Worm (Caenorhabditis elegans) whole organism, midembryonic: ENCODE data around the gene cyp-37B1.

Experiments
- T22C8.4 ChIP-seq: fragments of 200-800 bp; sonication (Bioruptor generic); IDR thresholded peaks from 2 replicates; pipeline ENCODE4 v1.3.6; 2022; ENCODE audit warnings: missing genetic modification characterization, missing compliant biosample characterization
- cog-1 ChIP-seq: sonication (generic microtip); optimal IDR thresholded peaks from 2 replicates; lab custom pipeline; 2016; ENCODE audit warnings: missing genetic modification characterization, missing compliant biosample characterization
- flt-1 ChIP-seq: fragments of 200-800 bp; sonication (Bioruptor generic); IDR thresholded peaks from 2 replicates; pipeline ENCODE4 v1.3.6; 2022; ENCODE audit warnings: missing genetic modification characterization, missing compliant biosample characterization
- klf-2 ChIP-seq: fragments of 200-800 bp; sonication (Bioruptor generic); conservative IDR thresholded peaks from 2 replicates; pipeline ENCODE4 v1.3.6; 2022; ENCODE audit warnings: missing genetic modification reagents, missing genetic modification characterization, missing compliant biosample characterization
- med-1 ChIP-seq: sonication (generic microtip); optimal IDR thresholded peaks from 2 replicates; lab custom pipeline; 2017; ENCODE audit warnings: missing genetic modification characterization, mild to moderate bottlenecking, missing compliant biosample characterization, antibody characterized with exemption, missing genetic modification reagents; ENCODE audit not compliant: insufficient read depth
- ref-1 ChIP-seq: fragments of 200-800 bp; sonication (Bioruptor generic); conservative IDR thresholded peaks from 2 replicates; pipeline ENCODE4 v1.3.6; 2022; ENCODE audit warnings: missing genetic modification reagents, missing genetic modification characterization, missing compliant biosample characterization
- tab-1 ChIP-seq: fragments of 200-800 bp; sonication (Bioruptor generic); IDR thresholded peaks from 2 replicates; pipeline ENCODE4 v1.3.6; 2022; ENCODE audit warnings: missing genetic modification characterization, missing compliant biosample characterization
- ztf-23 ChIP-seq: fragments of 200-800 bp; sonication (Bioruptor generic); IDR thresholded peaks from 2 replicates; pipeline ENCODE4 v1.3.6; 2022; ENCODE audit warnings: missing genetic modification reagents, missing genetic modification characterization, missing compliant biosample characterization
- ztf-29 ChIP-seq: fragments of 200-800 bp; sonication (Bioruptor generic); IDR thresholded peaks from 2 replicates; pipeline ENCODE4 v1.3.6; 2022; ENCODE audit warnings: missing genetic modification reagents, missing genetic modification characterization, missing compliant biosample characterization

cyp-37B1 gene

ce11 chrV:16275347-16275746 is 2.6 kb upstream of the cyp-37B1 start, which contains the start of gene pacl-1:
Gene pacl-1, minus strand, starts transcription at chrV:16275447.
- TF ChIP-seq cog-1 (tag; lab: Kevin White, UChicago): no peak
- TF ChIP-seq ref-1 (GFP tag; lab: Robert Waterston, UW): no peak
- no peak for TF ChIP-seq T22C8.4 (GFP tag; lab: Robert Waterston, UW)
- TF ChIP-seq ztf-23 (GFP tag; lab: Robert Waterston, UW): no peak
- no peak for TF ChIP-seq ztf-29 (GFP tag; lab: Robert Waterston, UW)
- no peak for TF ChIP-seq tab-1 (GFP tag; lab: Robert Waterston, UW)
- no peak for TF ChIP-seq klf-2 (GFP tag; lab: Robert Waterston, UW)
- TF ChIP-seq flt-1 (GFP tag; lab: Robert Waterston, UW): no peak
- no peak for TF ChIP-seq med-1 (GFP tag; lab: Kevin White, UChicago)

DNA sequence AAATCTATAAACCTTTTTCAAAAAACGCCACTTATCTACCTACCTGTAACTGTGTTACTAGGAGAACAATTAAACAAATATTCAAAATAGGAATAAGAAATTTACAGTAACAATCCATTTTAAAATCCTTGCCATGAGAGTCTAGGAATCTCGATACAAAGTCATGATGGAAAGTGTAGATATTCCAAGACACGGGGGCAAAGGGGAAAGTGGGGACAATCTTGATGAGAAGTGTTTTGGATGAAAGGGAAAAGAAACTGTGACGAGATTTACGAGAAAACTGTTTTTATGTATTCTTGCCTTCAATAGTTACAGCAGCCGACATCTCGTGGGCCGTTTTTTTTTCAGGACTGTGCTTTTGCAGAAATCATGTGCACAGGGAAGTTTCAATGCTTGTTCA is 4.2 kb downstream of the cyp-37B1 start, which contains the start of gene F28G4.2:
Gene F28G4.2 (minus strand): TSS at position 175 of the 400 bp plus-strand sequence.
- no peak for TF ChIP-seq flt-1 (GFP tag; lab: Robert Waterston, UW)
- TF ChIP-seq cog-1 (tag; lab: Kevin White, UChicago): no peak
- TF ChIP-seq ztf-29 (GFP tag; lab: Robert Waterston, UW): no peak

DNA sequence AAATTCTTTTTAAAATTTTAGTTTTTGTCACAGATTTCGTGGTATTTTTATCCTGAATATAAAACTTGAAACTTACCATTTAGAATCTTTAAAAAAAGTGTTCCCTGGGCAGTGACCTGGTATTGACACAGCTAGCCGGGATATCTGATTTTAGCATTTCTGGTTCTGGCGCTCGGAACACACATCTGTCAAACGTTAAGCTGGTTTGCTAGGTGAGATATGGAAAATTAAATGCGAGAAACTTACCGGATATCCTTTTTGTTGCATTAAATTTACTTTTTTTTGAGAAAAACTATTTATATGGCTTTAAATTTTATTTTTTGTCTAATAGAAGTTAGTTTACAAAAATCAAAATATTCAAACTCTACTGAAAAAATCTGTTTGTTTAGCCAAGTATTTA is 7.9 kb downstream of the cyp-37B1 start, which contains the start of gene F28G4.4:
Gene F28G4.4 (minus strand): TSS at position 101 of the 400 bp plus-strand sequence.
- TF ChIP-seq flt-1 (GFP tag; lab: Robert Waterston, UW): no peak
- TF ChIP-seq ztf-23 (GFP tag; lab: Robert Waterston, UW): no peak
- no peak for TF ChIP-seq cog-1 (tag; lab: Kevin White, UChicago)
- TF ChIP-seq tab-1 (GFP tag; lab: Robert Waterston, UW): no peak
- TF ChIP-seq ztf-29 (GFP tag; lab: Robert Waterston, UW): no peak
- TF ChIP-seq T22C8.4 (GFP tag; lab: Robert Waterston, UW): no peak
- TF ChIP-seq med-1 (GFP tag; lab: Kevin White, UChicago): no peak
- TF ChIP-seq klf-2 (GFP tag; lab: Robert Waterston, UW): no peak
- TF ChIP-seq ref-1 (GFP tag; lab: Robert Waterston, UW): no peak

DNA sequence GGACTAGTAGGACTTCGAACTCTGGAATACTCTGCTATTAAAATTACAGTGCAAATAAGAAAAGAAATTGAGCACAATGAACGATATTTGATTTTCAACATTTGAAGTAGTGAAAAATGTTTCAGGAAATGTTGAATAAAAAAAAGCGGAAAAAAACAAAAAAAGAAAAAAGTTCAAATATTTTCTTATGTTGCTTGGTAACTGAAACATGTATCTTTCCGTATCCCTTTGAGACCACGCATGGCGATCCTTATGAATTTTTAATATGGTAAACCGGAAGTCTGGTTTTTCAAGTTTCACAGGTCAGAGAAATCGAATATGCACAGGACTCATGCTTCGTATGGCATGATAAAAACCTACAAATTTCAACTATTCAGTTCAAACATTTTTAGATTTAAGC is 9.7 kb downstream of the cyp-37B1 start, which contains the start of gene F28G4.3:
Gene F28G4.3 (minus strand): TSS at position 101 of the 400 bp plus-strand sequence.
- TF ChIP-seq ztf-29 (GFP tag; lab: Robert Waterston, UW) (no peak), cog-1 (tag; lab: Kevin White, UChicago) (no peak), T22C8.4 (GFP tag; lab: Robert Waterston, UW) (no peak), tab-1 (GFP tag; lab: Robert Waterston, UW) (no peak), ztf-23 (GFP tag; lab: Robert Waterston, UW) (no peak), med-1 (GFP tag; lab: Kevin White, UChicago) (no peak), ref-1 (GFP tag; lab: Robert Waterston, UW) (no peak), flt-1 (GFP tag; lab: Robert Waterston, UW) (no peak), klf-2 (GFP tag; lab: Robert Waterston, UW) (no peak)

- TF ChIP-seq tab-1 (GFP tag; lab: Robert Waterston, UW) (no peak), cog-1 (tag; lab: Kevin White, UChicago) (no peak), T22C8.4 (GFP tag; lab: Robert Waterston, UW) (no peak), ztf-29 (GFP tag; lab: Robert Waterston, UW) (no peak)
Measured at ce11 chrV:16292409-16292808, 14.5 kb downstream of the cyp-37B1 start, which contains the start of gene oac-5. Gene oac-5, plus strand, starts transcription at chrV:16292709.

DNA sequence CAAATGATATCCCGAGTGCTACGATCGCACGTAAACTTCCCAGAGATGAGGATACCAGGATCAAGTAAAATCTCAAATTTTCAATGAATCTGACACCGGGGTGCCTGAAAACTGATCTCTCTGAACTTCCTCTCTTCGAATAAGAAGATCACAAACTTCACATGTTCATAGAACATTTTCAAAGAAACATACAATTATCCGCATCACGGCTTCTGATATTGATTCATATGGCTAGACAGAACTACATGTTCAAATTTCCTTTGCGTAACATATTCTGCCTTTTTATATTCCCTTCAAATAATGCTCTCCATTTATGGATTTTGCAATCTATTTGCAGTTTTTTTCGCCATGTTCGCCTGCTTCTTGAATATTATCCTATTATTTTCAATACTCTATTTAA is 19.2 kb downstream of the cyp-37B1 start, which contains the start of gene srbc-83:
Gene srbc-83 (plus strand): TSS at position 301 of the 400 bp plus-strand sequence.
- TF ChIP-seq ztf-23 (GFP tag; lab: Robert Waterston, UW): no peak
- no peak for TF ChIP-seq med-1 (GFP tag; lab: Kevin White, UChicago)
- TF ChIP-seq klf-2 (GFP tag; lab: Robert Waterston, UW): no peak

DNA sequence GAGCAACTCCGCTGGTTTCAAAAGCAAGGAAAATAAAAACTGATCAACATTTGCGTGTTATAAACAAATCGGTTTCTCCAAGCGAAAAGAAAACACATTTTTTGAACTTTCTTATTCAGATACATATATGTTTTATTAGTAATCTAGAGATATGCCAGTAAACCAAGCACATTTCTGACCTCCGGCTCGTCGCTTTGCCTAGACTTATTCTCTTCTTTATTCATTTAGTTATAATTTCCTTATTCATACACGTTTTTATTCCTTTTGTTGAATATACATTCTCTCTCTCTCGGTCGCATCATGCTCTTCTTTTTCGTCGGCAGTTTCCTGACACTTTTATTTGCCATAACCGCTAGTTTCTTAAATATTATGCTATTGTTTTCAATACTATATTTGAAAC is 20.8 kb downstream of the cyp-37B1 start, which contains the start of gene srbc-84:
Gene srbc-84 (plus strand): TSS at position 301 of the 400 bp plus-strand sequence.
- no peak for TF ChIP-seq klf-2 (GFP tag; lab: Robert Waterston, UW)
- TF ChIP-seq ztf-23 (GFP tag; lab: Robert Waterston, UW): no peak
- TF ChIP-seq tab-1 (GFP tag; lab: Robert Waterston, UW): no peak
- no peak for TF ChIP-seq cog-1 (tag; lab: Kevin White, UChicago)
- TF ChIP-seq T22C8.4 (GFP tag; lab: Robert Waterston, UW): no peak
- no peak for TF ChIP-seq flt-1 (GFP tag; lab: Robert Waterston, UW)

DNA sequence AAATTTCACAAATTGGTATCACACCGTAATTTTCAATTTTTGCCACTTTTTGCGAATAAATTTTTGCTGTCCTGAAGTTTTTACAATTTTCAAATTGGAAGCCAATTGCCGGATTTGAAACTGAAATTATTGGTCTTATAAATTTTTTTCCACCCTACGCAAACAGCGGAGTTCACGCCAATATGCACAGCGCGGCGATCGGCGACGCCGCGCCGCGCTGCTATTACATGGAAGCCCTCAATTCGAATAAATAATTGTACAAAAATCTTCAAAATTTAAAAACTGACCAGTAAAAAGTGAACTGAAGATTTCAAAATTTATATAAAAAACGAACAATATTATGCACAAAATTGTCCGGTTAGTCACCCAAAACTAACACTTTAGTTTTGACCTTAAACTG is 21.9 kb downstream of the cyp-37B1 start:
- TF ChIP-seq T22C8.4 (GFP tag; lab: Robert Waterston, UW) (no peak), ztf-29 (GFP tag; lab: Robert Waterston, UW) (no peak), klf-2 (GFP tag; lab: Robert Waterston, UW) (no peak), ztf-23 (GFP tag; lab: Robert Waterston, UW) (no peak), flt-1 (GFP tag; lab: Robert Waterston, UW) (no peak), cog-1 (tag; lab: Kevin White, UChicago) (no peak), med-1 (GFP tag; lab: Kevin White, UChicago) (no peak), tab-1 (GFP tag; lab: Robert Waterston, UW) (no peak), ref-1 (GFP tag; lab: Robert Waterston, UW) (no peak)

ce11 chrV:16300276-16300675 is 22.4 kb downstream of the cyp-37B1 start, which contains the start of gene srbc-82:
Gene srbc-82, plus strand, starts transcription at chrV:16300576.
- TF ChIP-seq med-1 (GFP tag; lab: Kevin White, UChicago) (no peak), tab-1 (GFP tag; lab: Robert Waterston, UW) (no peak), ztf-29 (GFP tag; lab: Robert Waterston, UW) (no peak), ztf-23 (GFP tag; lab: Robert Waterston, UW) (no peak)
